Worm (Caenorhabditis elegans) whole organism, L4 larva: ENCODE measurements around the gene mdl-1.

Experiments
- D1046.2 ChIP-seq: fragments of 200-800 bp; sonication (Bioruptor generic); IDR thresholded peaks from 2 replicates; pipeline ENCODE4 v1.3.6; 2022; ENCODE audit warnings: missing genetic modification characterization, missing compliant biosample characterization
- F49E8.2 ChIP-seq: sonication (generic microtip); optimal IDR thresholded peaks from 2 replicates; lab custom pipeline; 2016; ENCODE audit warnings: missing compliant biosample characterization, mild to moderate bottlenecking, missing genetic modification characterization, borderline replicate concordance
- R02D3.7 ChIP-seq: fragments of 150-350 bp; sonication (generic microtip); optimal IDR thresholded peaks from 3 replicates; lab custom pipeline; 2014; ENCODE audit warnings: missing biosample characterization, missing genetic modification characterization
- Y48G9A.11 ChIP-seq: fragments of 200-800 bp; sonication (Bioruptor generic); IDR thresholded peaks from 2 replicates; pipeline ENCODE4 v1.3.6; 2022; ENCODE audit warnings: missing genetic modification reagents, missing genetic modification characterization, missing compliant biosample characterization
- Y5F2A.4 ChIP-seq: fragments of 200-800 bp; sonication (Bioruptor generic); optimal IDR thresholded peaks from 2 replicates; lab custom pipeline; 2018; ENCODE audit warnings: mild to moderate bottlenecking, missing genetic modification characterization, missing compliant biosample characterization
- Y75B8A.6 ChIP-seq: fragments of 200-800 bp; sonication (Bioruptor generic); IDR thresholded peaks from 2 replicates; pipeline ENCODE4 v1.3.6; 2022; ENCODE audit warnings: missing genetic modification reagents, missing genetic modification characterization, missing compliant biosample characterization
- aha-1 ChIP-seq: fragments of 150-350 bp; peaks from one replicate; lab custom pipeline; 2014; ENCODE audit warnings: missing biosample characterization, missing genetic modification characterization
- ceh-20 ChIP-seq: fragments of 200-800 bp; sonication (Bioruptor generic); IDR thresholded peaks from 2 replicates; pipeline ENCODE4 v1.3.6; 2022; ENCODE audit warnings: missing genetic modification reagents, missing genetic modification characterization, missing compliant biosample characterization
- daf-16 ChIP-seq, 3 experiments: sonication (generic microtip); optimal IDR thresholded peaks; 2 replicates each; lab custom pipeline; 2016 to 2017; ENCODE audit warnings: missing genetic modification characterization in 3 of 3, missing genetic modification reagents in 3 of 3, mild to moderate bottlenecking in 2 of 3, missing compliant biosample characterization in 2 of 3, missing biosample characterization in 1 of 3, moderate library complexity in 1 of 3
- daf-8 ChIP-seq: fragments of 200-800 bp; sonication (Bioruptor generic); IDR thresholded peaks from 2 replicates; pipeline ENCODE4 v1.3.6; 2022; ENCODE audit warnings: missing genetic modification characterization, missing compliant biosample characterization
- dmd-8 ChIP-seq: fragments of 200-800 bp; sonication (Bioruptor generic); IDR thresholded peaks from 2 replicates; pipeline ENCODE4 v1.3.6; 2022; ENCODE audit warnings: missing genetic modification characterization, missing compliant biosample characterization
- dmd-9 ChIP-seq: fragments of 200-800 bp; sonication (Bioruptor generic); IDR thresholded peaks from 2 replicates; pipeline ENCODE4 v1.3.6; 2022; ENCODE audit warnings: missing genetic modification reagents, missing genetic modification characterization, missing compliant biosample characterization
- dpl-1 ChIP-seq: fragments of 150-350 bp; optimal IDR thresholded peaks from 2 replicates; lab custom pipeline; 2014; ENCODE audit warnings: missing biosample characterization, missing genetic modification reagents, missing genetic modification characterization
- duxl-1 ChIP-seq: sonication (generic microtip); optimal IDR thresholded peaks from 2 replicates; lab custom pipeline; 2016; ENCODE audit warnings: mild to moderate bottlenecking, missing genetic modification characterization, moderate library complexity, missing compliant biosample characterization; ENCODE audit not compliant: poor library complexity
- dve-1 ChIP-seq: sonication (generic microtip); optimal IDR thresholded peaks from 2 replicates; lab custom pipeline; 2017; ENCODE audit warnings: antibody characterized with exemption, mild to moderate bottlenecking, missing genetic modification characterization, missing compliant biosample characterization; ENCODE audit not compliant: insufficient read depth
- egl-43 ChIP-seq: fragments of 200-800 bp; sonication (Bioruptor generic); IDR thresholded peaks from 2 replicates; pipeline ENCODE4 v1.3.6; 2022; ENCODE audit warnings: missing genetic modification reagents, missing genetic modification characterization, missing compliant biosample characterization
- fos-1 ChIP-seq: fragments of 150-350 bp; optimal IDR thresholded peaks from 2 replicates; lab custom pipeline; 2014; ENCODE audit warnings: missing biosample characterization, missing genetic modification characterization
- hif-1 ChIP-seq, 2 experiments: sonication (generic microtip); optimal IDR thresholded peaks; 2 replicates each; lab custom pipeline; 2016 to 2017; ENCODE audit warnings: missing compliant biosample characterization in 2 of 2, missing genetic modification characterization in 2 of 2, missing genetic modification reagents in 2 of 2, missing genotype in 2 of 2, mild to moderate bottlenecking in 1 of 2
- hlh-11 ChIP-seq: fragments of 200-800 bp; sonication (Bioruptor generic); optimal IDR thresholded peaks from 2 replicates; lab custom pipeline; 2018; ENCODE audit warnings: mild to moderate bottlenecking, missing genetic modification characterization, missing compliant biosample characterization
- hlh-30 ChIP-seq: sonication (generic microtip); optimal IDR thresholded peaks from 2 replicates; lab custom pipeline; 2017; ENCODE audit warnings: antibody characterized with exemption, mild to moderate bottlenecking, missing genetic modification characterization, missing compliant biosample characterization; ENCODE audit not compliant: insufficient read depth
- hmg-1.1 ChIP-seq: fragments of 200-800 bp; sonication (Bioruptor generic); IDR thresholded peaks from 2 replicates; pipeline ENCODE4 v1.3.6; 2022; ENCODE audit warnings: missing genetic modification reagents, missing genetic modification characterization, missing compliant biosample characterization
- lin-13 ChIP-seq: fragments of 150-350 bp; optimal IDR thresholded peaks from 2 replicates; lab custom pipeline; 2014; ENCODE audit warnings: missing biosample characterization, missing genetic modification reagents, missing genetic modification characterization
- lin-38 ChIP-seq: fragments of 200-800 bp; sonication (Bioruptor generic); IDR thresholded peaks from 2 replicates; pipeline ENCODE4 v1.3.6; 2022; ENCODE audit warnings: missing genetic modification reagents, missing genetic modification characterization, missing compliant biosample characterization
- lin-39 ChIP-seq: fragments of 150-350 bp; optimal IDR thresholded peaks from 2 replicates; lab custom pipeline; 2014; ENCODE audit warnings: missing biosample characterization, missing genetic modification reagents, missing genetic modification characterization
- lsy-2 ChIP-seq, 2 experiments: fragments of 150-350 bp in 1 of 2; sonication (generic microtip) in 1 of 2; optimal IDR thresholded peaks; 2 replicates each; lab custom pipeline; 2014 to 2017; ENCODE audit warnings: missing biosample characterization in 2 of 2, missing genetic modification characterization in 2 of 2
- madf-5 ChIP-seq, 2 experiments: fragments of 200-800 bp; sonication (Bioruptor generic); IDR thresholded peaks; 2 replicates each; pipeline ENCODE4 v1.3.6; 2022; ENCODE audit warnings: missing compliant biosample characterization in 2 of 2, missing genetic modification characterization in 2 of 2
- madf-9 ChIP-seq: fragments of 200-800 bp; sonication (Bioruptor generic); conservative IDR thresholded peaks from 2 replicates; pipeline ENCODE4 v1.3.6; 2022; ENCODE audit warnings: missing genetic modification reagents, missing genetic modification characterization, missing compliant biosample characterization
- mdl-1 ChIP-seq, 2 experiments: fragments of 150-350 bp in 1 of 2; sonication (generic microtip) in 1 of 2; optimal IDR thresholded peaks; 2 replicates each; lab custom pipeline; 2014 to 2017; ENCODE audit warnings: missing biosample characterization in 2 of 2, missing genetic modification characterization in 2 of 2
- mep-1 ChIP-seq: fragments of 150-350 bp; sonication (generic microtip); optimal IDR thresholded peaks from 3 replicates; lab custom pipeline; 2014; ENCODE audit warnings: missing biosample characterization, missing genetic modification characterization
- mes-2 ChIP-seq: sonication (generic microtip); optimal IDR thresholded peaks from 2 replicates; lab custom pipeline; 2016; ENCODE audit warnings: missing genotype, mild to moderate bottlenecking, missing genetic modification characterization, missing compliant biosample characterization; ENCODE audit not compliant: poor library complexity, severe bottlenecking
- mxl-3 ChIP-seq: fragments of 200-800 bp; sonication (Bioruptor generic); optimal IDR thresholded peaks from 2 replicates; lab custom pipeline; 2018; ENCODE audit warnings: mild to moderate bottlenecking, missing genetic modification characterization, missing compliant biosample characterization
- nhr-10 ChIP-seq: fragments of 150-350 bp; optimal IDR thresholded peaks from 2 replicates; lab custom pipeline; 2014; ENCODE audit warnings: missing biosample characterization, missing genetic modification characterization
- nhr-237 ChIP-seq: sonication (generic microtip); optimal IDR thresholded peaks from 2 replicates; lab custom pipeline; 2017; ENCODE audit warnings: missing biosample characterization, missing genetic modification characterization
- nhr-25 ChIP-seq: sonication (generic microtip); optimal IDR thresholded peaks from 2 replicates; lab custom pipeline; 2017; ENCODE audit warnings: missing genetic modification characterization, mild to moderate bottlenecking, missing compliant biosample characterization, antibody characterized with exemption, moderate library complexity, borderline replicate concordance; ENCODE audit not compliant: insufficient read depth
- nhr-28 ChIP-seq: fragments of 150-350 bp; optimal IDR thresholded peaks from 2 replicates; lab custom pipeline; 2014; ENCODE audit warnings: missing biosample characterization, missing genetic modification characterization
- nhr-6 ChIP-seq: fragments of 150-350 bp; optimal IDR thresholded peaks from 2 replicates; lab custom pipeline; 2014; ENCODE audit warnings: missing biosample characterization, missing genetic modification characterization
- nhr-76 ChIP-seq: fragments of 150-350 bp; optimal IDR thresholded peaks from 2 replicates; lab custom pipeline; 2014; ENCODE audit warnings: missing biosample characterization, missing genetic modification characterization
- pha-4 ChIP-seq, 2 experiments: fragments of 150-350 bp in 1 of 2; fragments of 200-800 bp in 1 of 2; sonication (Bioruptor generic) in 1 of 2; IDR thresholded peaks in 1 of 2; optimal IDR thresholded peaks in 1 of 2; 2 replicates each; pipeline versions ENCODE4 v1.3.6 to Lab custom; 2014 to 2022; ENCODE audit warnings: missing genetic modification characterization in 2 of 2, missing genetic modification reagents in 2 of 2, missing biosample characterization in 1 of 2, missing compliant biosample characterization in 1 of 2
- pqm-1 ChIP-seq: sonication (generic microtip); optimal IDR thresholded peaks from 2 replicates; lab custom pipeline; 2017; ENCODE audit warnings: missing biosample characterization, missing genetic modification characterization
- saeg-2 ChIP-seq: fragments of 200-800 bp; sonication (Bioruptor generic); IDR thresholded peaks from 2 replicates; pipeline ENCODE4 v1.3.6; 2022; ENCODE audit warnings: missing genetic modification reagents, missing genetic modification characterization, missing compliant biosample characterization
- set-16 ChIP-seq: fragments of 200-800 bp; sonication (Bioruptor generic); IDR thresholded peaks from 2 replicates; pipeline ENCODE4 v1.3.6; 2022; ENCODE audit warnings: missing genetic modification reagents, missing genetic modification characterization, missing compliant biosample characterization
- snpc-1.2 ChIP-seq: fragments of 200-800 bp; sonication (Bioruptor generic); IDR thresholded peaks from 2 replicates; pipeline ENCODE4 v1.3.6; 2022; ENCODE audit warnings: missing genetic modification reagents, missing genetic modification characterization, missing compliant biosample characterization
- tag-97 ChIP-seq: fragments of 200-800 bp; sonication (Bioruptor generic); IDR thresholded peaks from 2 replicates; pipeline ENCODE4 v1.3.6; 2022; ENCODE audit warnings: missing genetic modification characterization, missing compliant biosample characterization
- tra-1 ChIP-seq: fragments of 200-800 bp; sonication (Bioruptor generic); IDR thresholded peaks from 2 replicates; pipeline ENCODE4 v1.3.6; 2022; ENCODE audit warnings: missing genetic modification reagents, missing genetic modification characterization, missing compliant biosample characterization
- unc-130 ChIP-seq: sonication (generic microtip); optimal IDR thresholded peaks from 2 replicates; lab custom pipeline; 2016; ENCODE audit warnings: missing genetic modification reagents, missing genetic modification characterization, missing compliant biosample characterization
- zfp-3 ChIP-seq: fragments of 200-800 bp; sonication (Bioruptor generic); conservative IDR thresholded peaks from 2 replicates; pipeline ENCODE4 v1.3.6; 2022; ENCODE audit warnings: missing genetic modification reagents, missing genetic modification characterization, missing compliant biosample characterization

Gene mdl-1

ce11 chrX:6728820-6729396 is 13.2 kb upstream of the mdl-1 start (continued):
- no peak for TF ChIP-seq unc-130 (GFP tag; lab: Kevin White, UChicago)
- TF ChIP-seq F49E8.2 (tag; lab: Kevin White, UChicago): no peak
- TF ChIP-seq daf-16 (GFP tag; optimal IDR thresholded peaks at IDR 0.05; lab: Kevin White, UChicago): no peak
- TF ChIP-seq daf-16 (tag; optimal IDR thresholded peaks at IDR 0.05; lab: Kevin White, UChicago): peak; percentile 81
- TF ChIP-seq lin-13: no peak
- TF ChIP-seq Y5F2A.4 (GFP tag; lab: Kevin White, UChicago): no peak
- peak; percentile 98 for TF ChIP-seq aha-1 (tag; lab: Kevin White, UChicago)
- no peak for TF ChIP-seq ceh-20 (GFP tag; lab: Robert Waterston, UW)
- TF ChIP-seq pha-4 (GFP tag; IDR thresholded peaks at IDR 0.05; lab: Robert Waterston, UW): no peak
- no peak for TF ChIP-seq pha-4 (tag; optimal IDR thresholded peaks at IDR 0.05; lab: Kevin White, UChicago)
- TF ChIP-seq dve-1 (tag; lab: Kevin White, UChicago): peak; percentile 4
- TF ChIP-seq egl-43 (GFP tag; lab: Robert Waterston, UW): no peak
- no peak for TF ChIP-seq lin-38 (GFP tag; lab: Robert Waterston, UW)
- no peak for TF ChIP-seq hlh-30 (tag; lab: Kevin White, UChicago)
- no peak for TF ChIP-seq Y75B8A.6 (GFP tag; lab: Robert Waterston, UW)
- TF ChIP-seq Y48G9A.11: no peak
- no peak for TF ChIP-seq mxl-3 (GFP tag; lab: Kevin White, UChicago)
- no peak for TF ChIP-seq zfp-3 (GFP tag; lab: Robert Waterston, UW)
- no peak for TF ChIP-seq tag-97 (GFP tag; lab: Robert Waterston, UW)
- no peak for TF ChIP-seq duxl-1
- no peak for TF ChIP-seq D1046.2
- no peak for TF ChIP-seq madf-9 (GFP tag; lab: Robert Waterston, UW)
- no peak for TF ChIP-seq set-16 (GFP tag; lab: Robert Waterston, UW)
- TF ChIP-seq pqm-1 (tag; lab: Kevin White, UChicago): peak; percentile 11
- peak; percentile 54 for TF ChIP-seq hlh-11 (tag; lab: Kevin White, UChicago)
- no peak for TF ChIP-seq dmd-9
- TF ChIP-seq, all 104 proteins: peak for 10

ce11 chrX:6729593-6729992 is 12.6 kb upstream of the mdl-1 start, which contains the start of gene K11G12.6:
TSS of gene K11G12.6 (minus strand) at chrX:6729657.
- TF ChIP-seq lin-39 (tag; lab: Kevin White, UChicago): no peak
- TF ChIP-seq saeg-2 (GFP tag; lab: Robert Waterston, UW): no peak
- no peak for TF ChIP-seq nhr-10 (tag; lab: Kevin White, UChicago)
- no peak for TF ChIP-seq madf-5 (GFP tag; IDR thresholded peaks at IDR 0.05; lab: Robert Waterston, UW)
- no peak for TF ChIP-seq nhr-76 (tag; lab: Kevin White, UChicago)
- TF ChIP-seq dve-1 (tag; lab: Kevin White, UChicago): peak; percentile 23
- no peak for TF ChIP-seq dpl-1
- peak; percentile 41 to 98 for TF ChIP-seq mdl-1 (tag; optimal IDR thresholded peaks at IDR 0.05; lab: Kevin White, UChicago)
- peak; percentile 45 for TF ChIP-seq lin-38 (GFP tag; lab: Robert Waterston, UW)
- no peak for TF ChIP-seq daf-8
- TF ChIP-seq hmg-1.1 (GFP tag; lab: Robert Waterston, UW): no peak
- TF ChIP-seq nhr-28 (tag; lab: Kevin White, UChicago): peak; percentile 11
- TF ChIP-seq nhr-6 (tag; lab: Kevin White, UChicago): no peak
- TF ChIP-seq dmd-8: no peak
- no peak for TF ChIP-seq pha-4 (GFP tag; IDR thresholded peaks at IDR 0.05; lab: Robert Waterston, UW)
- TF ChIP-seq pha-4 (tag; optimal IDR thresholded peaks at IDR 0.05; lab: Kevin White, UChicago): peak; percentile 92
- TF ChIP-seq R02D3.7 (tag; lab: Kevin White, UChicago): no peak
- TF ChIP-seq fos-1: no peak
- TF ChIP-seq nhr-25 (tag; lab: Kevin White, UChicago): no peak
- peak; percentile 45 for TF ChIP-seq mes-2 (tag; lab: Kevin White, UChicago)
- peak; percentile 41 for TF ChIP-seq mep-1
- no peak for TF ChIP-seq tra-1 (GFP tag; lab: Robert Waterston, UW)
- TF ChIP-seq hif-1 (tag; optimal IDR thresholded peaks at IDR 0.05; lab: Kevin White, UChicago): peak in 1 of 2 experiments; percentile 30
- peak in 1 of 2 experiments; percentile 48 for TF ChIP-seq lsy-2 (tag; optimal IDR thresholded peaks at IDR 0.05; lab: Kevin White, UChicago)
- TF ChIP-seq set-16 (GFP tag; lab: Robert Waterston, UW): no peak
- TF ChIP-seq hlh-11 (tag; lab: Kevin White, UChicago): peak; percentile 68
- no peak for TF ChIP-seq egl-43 (GFP tag; lab: Robert Waterston, UW)
- peak in 1 of 2 experiments; percentile 19 for TF ChIP-seq daf-16 (GFP tag; optimal IDR thresholded peaks at IDR 0.05; lab: Kevin White, UChicago)
- peak; percentile 46 for TF ChIP-seq daf-16 (tag; optimal IDR thresholded peaks at IDR 0.05; lab: Kevin White, UChicago)
- no peak for TF ChIP-seq snpc-1.2 (GFP tag; lab: Robert Waterston, UW)
- TF ChIP-seq nhr-237: no peak
- TF ChIP-seq hlh-30 (tag; lab: Kevin White, UChicago): peak; percentile 84
